Fruit fly (Drosophila melanogaster) S2 (cell line): Measurements from ENCODE around the gene Atg8b.

Experiments used
- CG8478 ChIP-seq: fragments of >200 bp; optimal IDR thresholded peaks from 2 replicates; lab custom pipeline; 2018
- CTCF ChIP-seq, 2 experiments: fragments of >200 bp; optimal IDR thresholded peaks; 2 replicates each; lab custom pipeline; 2018

The Atg8b gene

dm6 chr3R:17704538-17704854 lies 20.4 kb downstream of the Atg8b start:
- TF ChIP-seq CG8478 (lab: Kevin White, UChicago): no peak
- no peak for TF ChIP-seq CTCF (optimal IDR thresholded peaks at IDR 0.05; lab: Kevin White, UChicago)

- no peak for TF ChIP-seq CG8478 (lab: Kevin White, UChicago)
- TF ChIP-seq CTCF (optimal IDR thresholded peaks at IDR 0.05; lab: Kevin White, UChicago): no peak
These were observed 20.9 kb downstream of the Atg8b start for dm6 chr3R:17703691-17704537.

- no peak for TF ChIP-seq CTCF (optimal IDR thresholded peaks at IDR 0.05; lab: Kevin White, UChicago)
- no peak for TF ChIP-seq CG8478 (lab: Kevin White, UChicago)
These were observed 21.7 kb downstream of the Atg8b start for dm6 chr3R:17703024-17703690.

dm6 chr3R:17701971-17702845 lies 22.7 kb downstream of the Atg8b start:
- TF ChIP-seq CTCF (optimal IDR thresholded peaks at IDR 0.05; lab: Kevin White, UChicago) (no peak), CG8478 (lab: Kevin White, UChicago) (no peak)

dm6 chr3R:17701131-17701593 lies 23.7 kb downstream of the Atg8b start:
- TF ChIP-seq CG8478 (lab: Kevin White, UChicago): no peak
- TF ChIP-seq CTCF (optimal IDR thresholded peaks at IDR 0.05; lab: Kevin White, UChicago): no peak

dm6 chr3R:17700488-17701130 lies 24.3 kb downstream of the Atg8b start:
- TF ChIP-seq CG8478 (lab: Kevin White, UChicago) (no peak), CTCF (optimal IDR thresholded peaks at IDR 0.05; lab: Kevin White, UChicago) (no peak)

- TF ChIP-seq CTCF (optimal IDR thresholded peaks at IDR 0.05; lab: Kevin White, UChicago): no peak
- TF ChIP-seq CG8478 (lab: Kevin White, UChicago): no peak
These were observed 24.9 kb downstream of the Atg8b start for dm6 chr3R:17699891-17700487.

dm6 chr3R:17686875-17687274 lies 38.0 kb downstream of the Atg8b start, which contains the start of gene CG31249:
TSS of gene CG31249 (minus strand) at chr3R:17687071.
- TF ChIP-seq CG8478 (lab: Kevin White, UChicago) (no peak), CTCF (optimal IDR thresholded peaks at IDR 0.05; lab: Kevin White, UChicago) (no peak)

- TF ChIP-seq CTCF (optimal IDR thresholded peaks at IDR 0.05; lab: Kevin White, UChicago) (no peak), CG8478 (lab: Kevin White, UChicago) (no peak)
These were observed 40.0 kb downstream of the Atg8b start, which contains the start of the genes CG31251 and CG31360 for dm6 chr3R:17684854-17685253. TSS of gene CG31251 (minus strand) at chr3R:17684915. TSS of gene CG31360 (plus strand) at chr3R:17685097.

dm6 chr3R:17682244-17682773 lies 42.6 kb downstream of the Atg8b start, which contains the start of the genes alt and CG7655:
TSS of gene alt (minus strand) at chr3R:17682515.
TSS of gene CG7655 (plus strand) at chr3R:17682669.
- TF ChIP-seq CTCF (optimal IDR thresholded peaks at IDR 0.05; lab: Kevin White, UChicago) (peak; percentile 65 to 74), CG8478 (lab: Kevin White, UChicago) (no peak)

- TF ChIP-seq CG8478 (lab: Kevin White, UChicago) (no peak), CTCF (optimal IDR thresholded peaks at IDR 0.05; lab: Kevin White, UChicago) (no peak)
These were observed 43.1 kb downstream of the Atg8b start for dm6 chr3R:17681611-17682243.

dm6 chr3R:17680639-17681302 lies 44.1 kb downstream of the Atg8b start:
- TF ChIP-seq CTCF (optimal IDR thresholded peaks at IDR 0.05; lab: Kevin White, UChicago): no peak
- TF ChIP-seq CG8478 (lab: Kevin White, UChicago): no peak
